Fruit fly (Drosophila melanogaster) whole organism, embryonic: Measurements from ENCODE around the gene cype.

ENCODE experiments used
- Atf3 ChIP-seq: fragments of 200-800 bp; sonication (Bioruptor generic); optimal IDR thresholded peaks from 3 replicates; lab custom pipeline; 2016; ENCODE audit warnings: missing biosample characterization, missing genetic modification characterization
- Awh ChIP-seq: fragments of 200-800 bp; sonication (Bioruptor generic); IDR thresholded peaks from 2 replicates; pipeline ENCODE4, ENCODE4 v1.3.6; 2022; ENCODE audit warnings: missing biosample characterization, missing genetic modification characterization
- B-H1 ChIP-seq: fragments of 200-800 bp; sonication (Bioruptor generic); IDR thresholded peaks from 3 replicates; pipeline ENCODE4 v1.3.6; 2022; ENCODE audit warnings: missing biosample characterization, missing genetic modification characterization
- CG10274 ChIP-seq: fragments of 200-800 bp; sonication (Bioruptor generic); optimal IDR thresholded peaks from 3 replicates; lab custom pipeline; 2017; ENCODE audit warnings: missing biosample characterization, mild to moderate bottlenecking, missing genetic modification characterization
- CG11398 ChIP-seq: fragments of 200-800 bp; sonication (Bioruptor generic); optimal IDR thresholded peaks from 2 replicates; lab custom pipeline; 2016; ENCODE audit warnings: missing biosample characterization, missing genetic modification characterization
- CG11723 ChIP-seq: fragments of 200-800 bp; sonication (Bioruptor generic); optimal IDR thresholded peaks from 2 replicates; lab custom pipeline; 2017; ENCODE audit warnings: missing biosample characterization, mild to moderate bottlenecking, missing genetic modification characterization
- CG12299 ChIP-seq: fragments of 200-800 bp; sonication (Bioruptor generic); optimal IDR thresholded peaks from 2 replicates; lab custom pipeline; 2018; ENCODE audit warnings: missing biosample characterization, mild to moderate bottlenecking, missing genetic modification characterization
- CG13123 ChIP-seq: fragments of 200-800 bp; sonication (Bioruptor generic); optimal IDR thresholded peaks from 2 replicates; lab custom pipeline; 2016; ENCODE audit warnings: missing biosample characterization, missing genetic modification characterization
- CG14667 ChIP-seq: fragments of 200-800 bp; sonication (Bioruptor generic); IDR thresholded peaks from 2 replicates; pipeline ENCODE4 v1.3.6; 2022; ENCODE audit warnings: missing biosample characterization, missing genetic modification characterization
- CG15073 ChIP-seq: fragments of 200-800 bp; sonication (Bioruptor generic); optimal IDR thresholded peaks from 2 replicates; lab custom pipeline; 2016; ENCODE audit warnings: missing biosample characterization, missing genetic modification characterization
- CG15479 ChIP-seq: fragments of 200-800 bp; sonication (Bioruptor generic); optimal IDR thresholded peaks from 3 replicates; lab custom pipeline; 2019; ENCODE audit warnings: missing biosample characterization, mild to moderate bottlenecking, missing genetic modification characterization, moderate library complexity
- CG1603 ChIP-seq: fragments of 200-800 bp; sonication (Bioruptor generic); optimal IDR thresholded peaks from 2 replicates; lab custom pipeline; 2019; ENCODE audit warnings: missing biosample characterization, mild to moderate bottlenecking, missing genetic modification characterization, moderate library complexity
- CG18262 ChIP-seq: fragments of 200-800 bp; optimal IDR thresholded peaks from 3 replicates; lab custom pipeline; 2019; ENCODE audit warnings: missing biosample characterization, mild to moderate bottlenecking, missing genetic modification characterization, moderate library complexity
- CG2116 ChIP-seq: fragments of 200-800 bp; sonication (Bioruptor generic); optimal IDR thresholded peaks from 3 replicates; lab custom pipeline; 2018; ENCODE audit warnings: missing biosample characterization, mild to moderate bottlenecking, missing genetic modification characterization
- CG3163 ChIP-seq: fragments of 200-800 bp; sonication (Bioruptor generic); optimal IDR thresholded peaks from 3 replicates; lab custom pipeline; 2016; ENCODE audit warnings: missing biosample characterization, missing genetic modification characterization
- CG3847 ChIP-seq: fragments of 200-800 bp; sonication (Bioruptor generic); IDR thresholded peaks from 2 replicates; pipeline ENCODE4 v1.3.6; 2022; ENCODE audit warnings: missing biosample characterization, missing genetic modification characterization
- CG7987 ChIP-seq: fragments of 200-800 bp; sonication (Bioruptor generic); optimal IDR thresholded peaks from 2 replicates; lab custom pipeline; 2018; ENCODE audit warnings: missing biosample characterization, mild to moderate bottlenecking, missing genetic modification characterization, moderate library complexity
- Deaf1 ChIP-seq: fragments of 200-800 bp; optimal IDR thresholded peaks from 3 replicates; lab custom pipeline; 2019; ENCODE audit warnings: missing biosample characterization, mild to moderate bottlenecking, missing genetic modification characterization, moderate library complexity
- Dip3 ChIP-seq: fragments of 200-800 bp; sonication (Bioruptor generic); optimal IDR thresholded peaks from 3 replicates; lab custom pipeline; 2016; ENCODE audit warnings: missing biosample characterization, missing genetic modification characterization
- Dll ChIP-seq: fragments of 200-800 bp; sonication (Bioruptor generic); IDR thresholded peaks from 4 replicates; pipeline ENCODE4 v1.3.6; 2022; ENCODE audit warnings: missing biosample characterization, missing genetic modification characterization; ENCODE audit not compliant: partially characterized antibody
- HLH3B ChIP-seq: fragments of 200-800 bp; sonication (Bioruptor generic); IDR thresholded peaks from 2 replicates; pipeline ENCODE4 v1.3.6; 2022; ENCODE audit warnings: missing biosample characterization, missing genetic modification characterization
- Kr ChIP-seq: fragments of 200-800 bp; sonication (Bioruptor generic); optimal IDR thresholded peaks from 2 replicates; lab custom pipeline; 2017; ENCODE audit warnings: missing biosample characterization, mild to moderate bottlenecking, missing genetic modification characterization
- Meics ChIP-seq: fragments of 200-800 bp; sonication (Bioruptor generic); optimal IDR thresholded peaks from 2 replicates; lab custom pipeline; 2017; ENCODE audit warnings: missing biosample characterization, mild to moderate bottlenecking, missing genetic modification characterization
- Oaz ChIP-seq: fragments of 200-800 bp; sonication (Bioruptor generic); IDR thresholded peaks from 2 replicates; pipeline ENCODE4 v1.3.6; 2022; ENCODE audit warnings: missing biosample characterization, missing genetic modification characterization
- Ptx1 ChIP-seq: fragments of 200-800 bp; sonication (Bioruptor generic); IDR thresholded peaks from 2 replicates; pipeline ENCODE4 v1.3.6; 2022; ENCODE audit warnings: missing biosample characterization, missing genetic modification characterization
- Spps ChIP-seq: fragments of 200-800 bp; sonication (Bioruptor generic); optimal IDR thresholded peaks from 2 replicates; lab custom pipeline; 2018; ENCODE audit warnings: missing biosample characterization, mild to moderate bottlenecking, missing genetic modification characterization
- amos ChIP-seq: fragments of 200-800 bp; sonication (Bioruptor generic); IDR thresholded peaks from 2 replicates; pipeline ENCODE4 v1.3.6; 2022; ENCODE audit warnings: missing biosample characterization, missing genetic modification characterization; ENCODE audit not compliant: partially characterized antibody
- cad ChIP-seq: fragments of >200 bp; optimal IDR thresholded peaks from 2 replicates; lab custom pipeline; 2017; ENCODE audit warnings: missing biosample characterization, missing genetic modification characterization
- ci ChIP-seq: fragments of 200-800 bp; sonication (Bioruptor generic); IDR thresholded peaks from 3 replicates; pipeline ENCODE4 v1.3.6; 2022; ENCODE audit warnings: missing biosample characterization, missing genetic modification characterization
- exex ChIP-seq: fragments of 200-800 bp; sonication (Bioruptor generic); optimal IDR thresholded peaks from 4 replicates; lab custom pipeline; 2018; ENCODE audit warnings: missing biosample characterization, mild to moderate bottlenecking, missing genetic modification characterization, moderate library complexity
- eyg ChIP-seq: fragments of 200-800 bp; sonication (Bioruptor generic); optimal IDR thresholded peaks from 3 replicates; lab custom pipeline; 2016; ENCODE audit warnings: missing biosample characterization, missing genetic modification characterization
- fd102C ChIP-seq: fragments of 200-800 bp; sonication (Bioruptor generic); optimal IDR thresholded peaks from 2 replicates; lab custom pipeline; 2018; ENCODE audit warnings: missing biosample characterization, mild to moderate bottlenecking, missing genetic modification characterization, moderate library complexity
- grn ChIP-seq: fragments of 200-800 bp; sonication (Bioruptor generic); optimal IDR thresholded peaks from 3 replicates; lab custom pipeline; 2017; ENCODE audit warnings: missing biosample characterization, missing genetic modification characterization
- gsb ChIP-seq: fragments of 200-800 bp; sonication (Bioruptor generic); IDR thresholded peaks from 2 replicates; pipeline ENCODE4 v1.3.6; 2022; ENCODE audit warnings: missing biosample characterization, missing genetic modification characterization
- hkb ChIP-seq, 2 experiments: fragments of 200-800 bp in 1 of 2; fragments of >200 bp in 1 of 2; sonication (Bioruptor generic) in 1 of 2; IDR thresholded peaks in 1 of 2; optimal IDR thresholded peaks in 1 of 2; 2 replicates each; pipeline versions ENCODE4 v1.3.6 to Lab custom; 2017 to 2022; ENCODE audit warnings: missing biosample characterization in 1 of 2, missing genetic modification characterization in 1 of 2
- ind ChIP-seq: fragments of 200-800 bp; sonication (Bioruptor generic); optimal IDR thresholded peaks from 3 replicates; lab custom pipeline; 2016; ENCODE audit warnings: missing biosample characterization, missing genetic modification characterization
- knrl ChIP-seq: fragments of 200-800 bp; sonication (Bioruptor generic); IDR thresholded peaks from 3 replicates; pipeline ENCODE4 v1.3.6; 2022; ENCODE audit warnings: missing biosample characterization, missing genetic modification characterization; ENCODE audit not compliant: partially characterized antibody
- mirr ChIP-seq: fragments of 200-800 bp; sonication (Bioruptor generic); optimal IDR thresholded peaks from 3 replicates; lab custom pipeline; 2018; ENCODE audit warnings: missing biosample characterization, mild to moderate bottlenecking, missing genetic modification characterization
- mld ChIP-seq: fragments of 200-800 bp; sonication (Bioruptor generic); IDR thresholded peaks from 3 replicates; pipeline ENCODE4 v1.3.6; 2022; ENCODE audit warnings: missing biosample characterization, missing genetic modification characterization; ENCODE audit not compliant: partially characterized antibody
- nerfin-1 ChIP-seq: fragments of 200-800 bp; sonication (Bioruptor generic); optimal IDR thresholded peaks from 3 replicates; lab custom pipeline; 2019; ENCODE audit warnings: missing biosample characterization, mild to moderate bottlenecking, missing genetic modification characterization, moderate library complexity
- nerfin-2 ChIP-seq: fragments of 200-800 bp; sonication (Bioruptor generic); IDR thresholded peaks from 2 replicates; pipeline ENCODE4 v1.3.6; 2022; ENCODE audit warnings: missing biosample characterization, missing genetic modification characterization; ENCODE audit not compliant: partially characterized antibody
- otp ChIP-seq: fragments of 200-800 bp; sonication (Bioruptor generic); IDR thresholded peaks from 3 replicates; pipeline ENCODE4, ENCODE4 v1.3.6; 2022; ENCODE audit warnings: missing biosample characterization, missing genetic modification characterization
- sna ChIP-seq: fragments of 200-800 bp; sonication (Bioruptor generic); IDR thresholded peaks from 2 replicates; pipeline ENCODE4 v1.3.6; 2022; ENCODE audit warnings: missing biosample characterization, missing genetic modification characterization; ENCODE audit not compliant: partially characterized antibody
- tin ChIP-seq: fragments of 200-800 bp; sonication (Bioruptor generic); optimal IDR thresholded peaks from 3 replicates; lab custom pipeline; 2016; ENCODE audit warnings: missing biosample characterization, missing genetic modification characterization
- tll ChIP-seq, 2 experiments: fragments of 200-800 bp in 1 of 2; fragments of >200 bp in 1 of 2; sonication (Bioruptor generic) in 1 of 2; optimal IDR thresholded peaks; 2 replicates each; lab custom pipeline; 2017 to 2019; ENCODE audit warnings: missing biosample characterization in 2 of 2, missing genetic modification characterization in 2 of 2, mild to moderate bottlenecking in 1 of 2, moderate library complexity in 1 of 2
- zen ChIP-seq: fragments of 200-800 bp; sonication (Bioruptor generic); optimal IDR thresholded peaks from 3 replicates; lab custom pipeline; 2018; ENCODE audit warnings: missing biosample characterization, mild to moderate bottlenecking, missing genetic modification characterization, moderate library complexity
- zf30C ChIP-seq: fragments of 200-800 bp; sonication (Bioruptor generic); optimal IDR thresholded peaks from 3 replicates; lab custom pipeline; 2018; ENCODE audit warnings: missing biosample characterization, mild to moderate bottlenecking, missing genetic modification characterization

The cype gene

DNA sequence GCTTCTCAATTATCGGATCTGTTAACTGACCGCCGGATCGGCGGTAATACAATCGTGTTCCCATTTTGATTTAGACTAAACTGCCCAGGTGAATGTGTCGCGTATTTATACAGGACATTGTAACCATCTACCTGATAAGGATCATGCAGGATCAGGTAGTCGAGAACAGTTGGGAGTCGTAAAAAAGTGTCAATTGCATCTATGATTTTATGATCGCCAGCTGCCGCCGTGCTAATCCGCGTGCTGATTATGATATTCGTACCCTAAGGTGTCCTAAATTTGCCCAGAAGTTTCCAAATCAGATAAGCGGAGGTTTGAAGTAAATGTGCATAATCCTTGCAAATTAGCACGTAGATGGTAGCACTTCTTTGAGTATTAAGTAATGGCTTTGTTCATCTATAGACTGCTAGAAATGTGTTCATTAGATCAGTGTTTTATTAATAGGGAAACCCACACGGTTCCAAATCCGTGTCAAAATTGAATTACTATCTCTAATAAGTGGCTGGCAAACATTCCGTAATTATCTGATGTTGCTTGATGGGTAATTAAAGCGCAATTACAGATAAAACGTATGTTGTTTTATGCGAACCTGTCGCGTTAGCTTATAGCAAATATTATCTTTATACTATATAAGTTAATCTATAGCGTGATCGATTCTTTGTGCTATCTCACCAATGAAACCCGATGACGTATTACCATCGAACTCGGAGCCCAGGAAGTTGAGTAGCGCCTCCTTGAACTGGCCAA lies 49.6 kb upstream of the cype start:
- TF ChIP-seq ind: no peak
- TF ChIP-seq Spps (tag; lab: Kevin White, UChicago): no peak
- TF ChIP-seq Deaf1 (tag; lab: Kevin White, UChicago): no peak
- peak in 1 of 2 experiments; percentile 52 for TF ChIP-seq tll (GFP tag; optimal IDR thresholded peaks at IDR 0.05; lab: Kevin White, UChicago)
- TF ChIP-seq CG13123 (GFP tag; lab: Kevin White, UChicago): no peak
- no peak for TF ChIP-seq eyg (GFP tag; lab: Kevin White, UChicago)
- no peak for TF ChIP-seq Meics (GFP tag; lab: Kevin White, UChicago)
- no peak for TF ChIP-seq CG2116 (GFP tag; lab: Kevin White, UChicago)
- peak; percentile 8; the same call in 1 of the 2 replicates for TF ChIP-seq amos
- no peak for TF ChIP-seq CG3163 (GFP tag; lab: Kevin White, UChicago)
- TF ChIP-seq Awh (GFP tag; lab: Robert Waterston, UW): no peak
- TF ChIP-seq hkb (optimal IDR thresholded peaks at IDR 0.05; lab: Kevin White, UChicago): no peak
- no peak for TF ChIP-seq hkb (GFP tag; IDR thresholded peaks at IDR 0.05; lab: Robert Waterston, UW)
- TF ChIP-seq knrl (GFP tag; lab: Robert Waterston, UW): no peak
- no peak for TF ChIP-seq nerfin-1
- no peak for TF ChIP-seq ci (GFP tag; lab: Robert Waterston, UW)
- TF ChIP-seq Kr: no peak
- no peak for TF ChIP-seq Oaz (GFP tag; lab: Robert Waterston, UW)
- peak; percentile 9 for TF ChIP-seq mirr (GFP tag; lab: Kevin White, UChicago)
- no peak for TF ChIP-seq sna
- TF ChIP-seq zen (tag; lab: Kevin White, UChicago): peak; percentile 51
- TF ChIP-seq CG15479 (GFP tag; lab: Kevin White, UChicago): peak; percentile 90
- no peak for TF ChIP-seq fd102C (GFP tag; lab: Kevin White, UChicago)
- TF ChIP-seq zf30C (GFP tag; lab: Kevin White, UChicago): no peak
- TF ChIP-seq CG10274 (GFP tag; lab: Kevin White, UChicago): no peak
- no peak for TF ChIP-seq CG15073 (GFP tag; lab: Kevin White, UChicago)
- peak; percentile 92 for TF ChIP-seq cad (GFP tag; lab: Kevin White, UChicago)
- no peak for TF ChIP-seq CG3847 (GFP tag; lab: Robert Waterston, UW)
- no peak for TF ChIP-seq CG14667 (GFP tag; lab: Robert Waterston, UW)
- TF ChIP-seq CG11398 (GFP tag; lab: Kevin White, UChicago): no peak
- TF ChIP-seq exex (tag; lab: Kevin White, UChicago): peak; percentile 96
- TF ChIP-seq CG1603 (tag; lab: Kevin White, UChicago): no peak
- peak; percentile 6 for TF ChIP-seq grn (GFP tag; lab: Kevin White, UChicago)

DNA sequence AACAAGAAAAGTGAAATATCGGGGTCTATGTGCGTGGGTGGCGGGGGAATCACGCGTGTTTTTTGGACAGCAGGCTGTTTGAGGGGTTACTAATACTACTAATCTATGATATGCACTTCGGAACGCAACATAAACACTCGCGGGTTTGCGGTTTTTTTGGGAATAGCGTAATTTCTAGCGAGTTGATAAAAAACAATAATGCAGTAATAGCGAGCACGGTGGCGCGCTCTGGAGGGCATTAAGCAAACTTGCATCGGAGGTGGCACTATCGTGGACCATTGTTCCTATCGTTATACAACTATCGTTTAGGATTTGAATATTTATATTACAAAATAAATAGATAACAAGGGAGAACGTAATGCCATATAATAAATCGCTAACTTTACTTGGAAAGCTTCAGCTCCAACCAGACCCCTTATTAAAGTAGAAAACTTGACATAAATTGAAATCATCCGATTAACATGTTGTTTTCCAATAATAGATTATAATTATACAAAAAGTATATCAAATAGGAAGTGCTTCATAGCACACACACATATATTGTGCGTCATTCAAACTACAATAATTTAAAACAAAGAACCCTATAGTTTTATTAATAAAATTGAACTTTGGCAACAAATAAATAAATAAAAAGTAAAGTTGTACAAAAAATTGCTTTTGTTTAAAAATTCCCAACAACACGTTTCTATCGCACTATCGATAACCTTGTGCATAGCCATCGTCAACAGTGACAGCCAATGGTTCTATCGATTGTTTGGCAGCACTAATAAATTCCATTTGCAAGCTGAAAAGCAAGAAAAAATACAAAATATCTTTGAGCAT lies 48.5 kb upstream of the cype start, which contains the start of the genes Nin and Bub1:
TSS of gene Nin (minus strand) at position 240 of the 822 bp plus-strand sequence.
TSS of gene Bub1 (plus strand) at position 557 of the 822 bp plus-strand sequence.
- peak; percentile 30 for TF ChIP-seq CG18262 (tag; lab: Kevin White, UChicago)
- TF ChIP-seq HLH3B: no peak
- TF ChIP-seq Dll (GFP tag; lab: Robert Waterston, UW): peak; percentile 82
- TF ChIP-seq Ptx1: 0 out of 2 replicates have a peak, but pooled peaks have one; percentile 28
- no peak for TF ChIP-seq CG12299 (tag; lab: Kevin White, UChicago)
- no peak for TF ChIP-seq B-H1 (GFP tag; lab: Robert Waterston, UW)
- TF ChIP-seq mld (GFP tag; lab: Robert Waterston, UW): peak; percentile 79
- peak; percentile 72 for TF ChIP-seq nerfin-2 (GFP tag; lab: Robert Waterston, UW)
- TF ChIP-seq ci (GFP tag; lab: Robert Waterston, UW): no peak
- peak; percentile 2 for TF ChIP-seq Atf3 (GFP tag; lab: Kevin White, UChicago)
- no peak for TF ChIP-seq CG7987 (GFP tag; lab: Kevin White, UChicago)
- TF ChIP-seq gsb: no peak
- peak; percentile 19 for TF ChIP-seq Dip3 (GFP tag; lab: Kevin White, UChicago)
- no peak for TF ChIP-seq CG11723 (GFP tag; lab: Kevin White, UChicago)
- peak; percentile 43 for TF ChIP-seq tin (GFP tag; lab: Kevin White, UChicago)
- TF ChIP-seq otp (GFP tag; lab: Robert Waterston, UW): no peak
